Worm (Caenorhabditis elegans): Measurements from ENCODE around the gene nhr-63.

Gene nhr-63

DNA sequence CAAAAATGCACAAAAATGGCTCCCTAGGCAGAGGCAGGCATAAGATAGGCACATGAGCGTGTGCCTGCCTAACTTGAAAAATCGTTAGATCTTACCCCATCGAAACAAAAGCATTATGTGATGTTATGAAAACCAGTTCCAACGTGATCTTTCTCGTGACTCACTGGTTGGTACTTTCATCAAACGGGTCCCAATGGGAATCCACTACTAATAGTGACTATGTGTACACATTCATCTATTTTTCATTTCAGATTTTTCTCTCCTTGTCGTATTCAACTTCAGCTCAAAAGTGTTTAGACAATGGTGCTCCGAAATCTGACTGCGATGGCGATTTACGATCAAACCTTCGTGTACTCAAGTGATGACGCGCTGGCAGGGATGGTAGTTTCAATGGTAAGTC, 15.3 kb downstream of the nhr-63 start, which contains the start of gene srx-43:
Gene srx-43 (plus strand): TSS at position 301 of the 400 bp plus-strand sequence.
- TF ChIP-seq ces-1 (GFP tag; optimal IDR thresholded peaks at IDR 0.05), result no peak
- no peak for TF ChIP-seq mep-1 (tag; optimal IDR thresholded peaks at IDR 0.05)
- TF ChIP-seq dmd-9 (GFP tag; IDR thresholded peaks at IDR 0.05), result no peak
- peak in 1 of 2 experiments; percentile 74 for TF ChIP-seq unc-62 (GFP tag; optimal IDR thresholded peaks at IDR 0.05 in 1 of 2)
- TF ChIP-seq unc-62 (tag; optimal IDR thresholded peaks at IDR 0.05), result no peak

DNA sequence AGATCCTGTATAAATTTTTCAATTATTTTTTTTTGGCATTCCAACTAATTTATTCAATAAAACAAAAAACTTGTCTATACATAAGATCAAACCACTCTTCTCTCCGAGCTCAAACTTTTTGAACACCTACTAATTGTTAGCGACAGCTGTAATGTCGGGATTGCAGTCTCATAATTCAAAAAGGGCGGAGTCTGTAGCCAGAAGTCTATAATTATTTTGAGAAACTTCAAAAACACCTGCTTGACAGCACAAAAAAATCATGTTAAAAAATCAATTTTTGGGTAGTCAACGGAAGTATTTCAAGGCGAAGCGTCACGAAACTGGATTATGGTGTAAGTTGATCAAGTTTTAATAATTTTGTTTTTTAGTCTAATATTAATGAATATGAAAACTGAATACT, 17.7 kb downstream of the nhr-63 start, which contains the start of gene srx-44:
Gene srx-44 (plus strand): TSS at position 301 of the 400 bp plus-strand sequence.
- TF ChIP-seq ceh-32 (tag; optimal IDR thresholded peaks at IDR 0.05; ENCODE audit: poor library complexity) (no peak), aha-1 (tag) (peak; percentile 38)

DNA sequence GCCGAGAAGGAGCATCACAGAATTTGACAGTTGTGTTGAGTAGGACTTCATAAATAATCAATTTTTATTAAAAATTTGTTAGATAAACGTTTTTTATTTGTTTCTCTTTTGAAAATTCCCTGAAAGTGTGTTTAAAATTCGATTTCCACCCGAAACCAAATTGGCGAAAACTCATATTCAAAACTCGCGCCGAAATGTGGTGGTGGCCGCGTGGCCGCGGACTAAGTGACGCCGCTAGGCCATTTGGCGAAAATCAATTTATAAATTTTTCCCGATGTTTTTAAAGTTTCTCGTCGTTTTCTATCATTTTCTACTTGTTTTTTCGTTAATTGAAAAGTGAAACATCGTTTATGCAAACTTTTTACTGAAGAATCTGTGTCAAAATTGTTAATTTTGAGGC, 20.2 kb downstream of the nhr-63 start:
- TF ChIP-seq lin-15B (tag; optimal IDR thresholded peaks at IDR 0.05), result no peak
- TF ChIP-seq fkh-10 (GFP tag; optimal IDR thresholded peaks at IDR 0.05), result no peak
- TF ChIP-seq R02D3.7 (tag; optimal IDR thresholded peaks at IDR 0.05), result no peak
- TF ChIP-seq ztf-11 (tag; optimal IDR thresholded peaks at IDR 0.05), result no peak
- no peak for TF ChIP-seq aly-2 (tag; optimal IDR thresholded peaks at IDR 0.05)
- peak in 1 of 2 experiments; percentile 77 for TF ChIP-seq hif-1 (tag; optimal IDR thresholded peaks at IDR 0.05)
- TF ChIP-seq lim-7 (GFP tag; IDR thresholded peaks at IDR 0.05), result no peak
- TF ChIP-seq unc-130 (GFP tag; optimal IDR thresholded peaks at IDR 0.05), result peak; percentile 63
- no peak for TF ChIP-seq daf-16 (GFP tag; optimal IDR thresholded peaks at IDR 0.05)
- TF ChIP-seq daf-16 (tag; optimal IDR thresholded peaks at IDR 0.05), result no peak
- no peak for TF ChIP-seq vab-7 (GFP tag; IDR thresholded peaks at IDR 0.05)
- TF ChIP-seq mes-2 (tag; optimal IDR thresholded peaks at IDR 0.05; ENCODE audit: poor library complexity, severe bottlenecking), result peak; percentile 97
- TF ChIP-seq dmd-9 (GFP tag; IDR thresholded peaks at IDR 0.05), result no peak
- TF ChIP-seq duxl-1 (tag; optimal IDR thresholded peaks at IDR 0.05; ENCODE audit: poor library complexity), result peak; percentile 10
- no peak for TF ChIP-seq ceh-32 (tag; optimal IDR thresholded peaks at IDR 0.05; ENCODE audit: poor library complexity)
- no peak for TF ChIP-seq lin-39 (tag; optimal IDR thresholded peaks at IDR 0.05)
- no peak for TF ChIP-seq jun-1 (tag; optimal IDR thresholded peaks at IDR 0.05)
- TF ChIP-seq aha-1 (tag), result no peak
- TF ChIP-seq lir-3 (tag; optimal IDR thresholded peaks at IDR 0.05), result no peak
- no peak for TF ChIP-seq mxl-2 (GFP tag; conservative IDR thresholded peaks at IDR 0.05)
- TF ChIP-seq spr-3 (GFP tag; optimal IDR thresholded peaks at IDR 0.05), result no peak
- no peak for TF ChIP-seq arid-1 (GFP tag; conservative IDR thresholded peaks at IDR 0.05)
- no peak for TF ChIP-seq F37D6.2 (tag; optimal IDR thresholded peaks at IDR 0.05)
- TF ChIP-seq daf-8 (GFP tag; IDR thresholded peaks at IDR 0.05), result no peak
- TF ChIP-seq tra-1 (GFP tag; IDR thresholded peaks at IDR 0.05), result no peak
- TF ChIP-seq ZK337.2 (GFP tag; IDR thresholded peaks at IDR 0.05), result 0 out of 2 replicates have a peak, but pooled peaks have one; percentile 18
- TF ChIP-seq lin-38 (GFP tag; IDR thresholded peaks at IDR 0.05), result no peak
- TF ChIP-seq dpl-1 (GFP tag; optimal IDR thresholded peaks at IDR 0.05), result peak; percentile 88
- TF ChIP-seq fos-1 (tag; optimal IDR thresholded peaks at IDR 0.05), result no peak

DNA sequence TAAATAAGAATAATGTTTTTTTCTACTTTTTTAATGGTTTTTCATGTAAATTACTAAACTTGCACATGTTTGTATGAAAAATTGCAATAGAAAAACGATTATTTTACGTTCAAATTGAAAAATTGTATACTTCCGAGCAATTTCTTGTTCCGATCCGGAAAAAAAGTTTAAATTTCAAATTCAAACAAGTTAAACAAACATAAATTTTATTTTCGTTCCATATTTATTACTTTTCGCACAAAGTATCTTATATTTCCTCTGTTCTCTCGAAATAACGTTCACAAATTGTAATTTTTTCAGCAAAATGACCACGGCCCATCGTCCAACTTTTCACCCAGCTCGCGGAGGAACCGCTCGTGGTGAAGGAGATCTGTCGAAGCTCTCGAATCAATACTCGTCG, 20.7 kb downstream of the nhr-63 start, which contains the start of gene cwc-15:
Gene cwc-15 (plus strand): TSS at position 301 of the 400 bp plus-strand sequence.
- no peak for TF ChIP-seq zfp-2 (tag; optimal IDR thresholded peaks at IDR 0.05)
- TF ChIP-seq daf-16 (GFP tag; optimal IDR thresholded peaks at IDR 0.05), result no peak
- no peak for TF ChIP-seq daf-16 (tag; optimal IDR thresholded peaks at IDR 0.05)
- no peak for TF ChIP-seq spr-1 (tag; optimal IDR thresholded peaks at IDR 0.05)
- no peak for TF ChIP-seq nhr-10 (tag; optimal IDR thresholded peaks at IDR 0.05)
- no peak for TF ChIP-seq F44E2.7 (GFP tag; IDR thresholded peaks at IDR 0.05)
- no peak for TF ChIP-seq daf-19 (GFP tag; conservative IDR thresholded peaks at IDR 0.05)
- TF ChIP-seq daf-12 (tag; optimal IDR thresholded peaks at IDR 0.05), result no peak
- TF ChIP-seq F26F4.8 (GFP tag; conservative IDR thresholded peaks at IDR 0.05), result no peak
- TF ChIP-seq gei-8 (GFP tag; optimal IDR thresholded peaks at IDR 0.05), result no peak
- TF ChIP-seq nhr-41 (GFP tag; IDR thresholded peaks at IDR 0.05), result no peak

Measured in whole organism, L4 larva.